Fruit fly (Drosophila melanogaster): ENCODE results near the gene Sema1a.
A peak's percentile ranks its signal among the peaks of the same experiment; 100 is the strongest.

Sema1a gene

dm6 chr2L:8683261-8684042 lies 141.5 kb downstream of the Sema1a start (continued):
- no peak for TF ChIP-seq CG10462 (GFP tag; optimal IDR thresholded peaks at IDR 0.05)
- no peak for TF ChIP-seq Mad (GFP tag; optimal IDR thresholded peaks at IDR 0.05)
- TF ChIP-seq CG9215 (GFP tag; IDR thresholded peaks at IDR 0.05): no peak
- TF ChIP-seq CG13424 (tag; optimal IDR thresholded peaks at IDR 0.05): no peak
- no peak for TF ChIP-seq CG7928 (GFP tag; optimal IDR thresholded peaks at IDR 0.05)
- TF ChIP-seq CG15269 (tag; optimal IDR thresholded peaks at IDR 0.05): no peak
- no peak for TF ChIP-seq aop (GFP tag; IDR thresholded peaks at IDR 0.05)
- no peak for TF ChIP-seq Sox102F (GFP tag; optimal IDR thresholded peaks at IDR 0.05)
- TF ChIP-seq CG17361 (GFP tag; IDR thresholded peaks at IDR 0.05): no peak
- TF ChIP-seq al (GFP tag; IDR thresholded peaks at IDR 0.05): no peak
- no peak for TF ChIP-seq sima (GFP tag; optimal IDR thresholded peaks at IDR 0.05)
- no peak for TF ChIP-seq CG16779 (GFP tag; IDR thresholded peaks at IDR 0.05)
- no peak for TF ChIP-seq CG4404 (GFP tag; IDR thresholded peaks at IDR 0.05)
- peak; percentile 82 for TF ChIP-seq Bgb (GFP tag; IDR thresholded peaks at IDR 0.05; ENCODE audit: partially characterized antibody)
- no peak for TF ChIP-seq cg (GFP tag; optimal IDR thresholded peaks at IDR 0.05)
- no peak for TF ChIP-seq CG10147 (GFP tag; optimal IDR thresholded peaks at IDR 0.05)
- no peak for TF ChIP-seq pita (GFP tag; optimal IDR thresholded peaks at IDR 0.05)
- no peak for TF ChIP-seq danr (GFP tag; IDR thresholded peaks at IDR 0.05)
- TF ChIP-seq stc (GFP tag; IDR thresholded peaks at IDR 0.05): no peak
- TF ChIP-seq hth (optimal IDR thresholded peaks at IDR 0.05): no peak
- no peak for TF ChIP-seq CG32767 (GFP tag; IDR thresholded peaks at IDR 0.05)
- TF ChIP-seq CG10209 (GFP tag; optimal IDR thresholded peaks at IDR 0.05): no peak
- TF ChIP-seq CG14441 (GFP tag; IDR thresholded peaks at IDR 0.05): no peak
- TF ChIP-seq eve (GFP tag; optimal IDR thresholded peaks at IDR 0.05): no peak
- no peak for TF ChIP-seq CG7745 (tag; optimal IDR thresholded peaks at IDR 0.05)
- TF ChIP-seq NC2β (GFP tag; optimal IDR thresholded peaks at IDR 0.05): no peak
- no peak for TF ChIP-seq CG9817 (tag; optimal IDR thresholded peaks at IDR 0.05)
- TF ChIP-seq Six4 (GFP tag; optimal IDR thresholded peaks at IDR 0.05): no peak
- no peak for TF ChIP-seq bab2 (GFP tag; optimal IDR thresholded peaks at IDR 0.05)
- peak; percentile 41 for TF ChIP-seq sens (GFP tag)
- TF ChIP-seq CG13287 (GFP tag; IDR thresholded peaks at IDR 0.05; ENCODE audit: partially characterized antibody): peak; percentile 10; the same call in 1 of the 2 replicates
- TF ChIP-seq CG6813 (GFP tag; optimal IDR thresholded peaks at IDR 0.05): no peak
- no peak for TF ChIP-seq CG14667 (GFP tag; IDR thresholded peaks at IDR 0.05)
- no peak for TF ChIP-seq z (GFP tag; IDR thresholded peaks at IDR 0.05)
- TF ChIP-seq ato (GFP tag; IDR thresholded peaks at IDR 0.05; ENCODE audit: partially characterized antibody): peak; percentile 74; the same call in 1 of the 2 replicates
- TF ChIP-seq CG43689 (GFP tag; IDR thresholded peaks at IDR 0.05): no peak
- TF ChIP-seq fu2 (GFP tag; optimal IDR thresholded peaks at IDR 0.05): no peak
- TF ChIP-seq CG31441 (GFP tag; IDR thresholded peaks at IDR 0.05): 0 out of 2 replicates have a peak, but pooled peaks have one; percentile 0
- TF ChIP-seq Rfx (GFP tag; IDR thresholded peaks at IDR 0.05): no peak
- TF ChIP-seq Hand (GFP tag; optimal IDR thresholded peaks at IDR 0.05): no peak
- no peak for TF ChIP-seq CG3995 (GFP tag; optimal IDR thresholded peaks at IDR 0.05)
- no peak for TF ChIP-seq yki (optimal IDR thresholded peaks at IDR 0.05)
- peak; percentile 91 for TF ChIP-seq CG42726 (GFP tag; IDR thresholded peaks at IDR 0.05; ENCODE audit: partially characterized antibody)
- no peak for TF ChIP-seq CG8924 (tag; optimal IDR thresholded peaks at IDR 0.05)
- no peak for TF ChIP-seq Bteb2 (GFP tag; optimal IDR thresholded peaks at IDR 0.05)
- TF ChIP-seq YL-1 (GFP tag; optimal IDR thresholded peaks at IDR 0.05): no peak
- TF ChIP-seq Myb (GFP tag; optimal IDR thresholded peaks at IDR 0.05): no peak
- TF ChIP-seq CG10321 (GFP tag; IDR thresholded peaks at IDR 0.05): no peak
- TF ChIP-seq CG8944 (GFP tag; optimal IDR thresholded peaks at IDR 0.05): no peak
- no peak for TF ChIP-seq Chrac-16 (GFP tag; optimal IDR thresholded peaks at IDR 0.05)
- no peak for TF ChIP-seq Awh (GFP tag; IDR thresholded peaks at IDR 0.05)

Measured in whole organism, embryonic.